Fruit fly (Drosophila melanogaster) whole organism, embryonic: ENCODE measurements around the gene CG6012.

Experiments used
- Adf1 ChIP-seq: fragments of 200-800 bp; sonication (Bioruptor generic); IDR thresholded peaks from 2 replicates; pipeline ENCODE4 v1.3.6; 2022; ENCODE audit warnings: missing biosample characterization, missing genetic modification characterization
- C15 ChIP-seq: fragments of 200-800 bp; sonication (Bioruptor generic); IDR thresholded peaks from 3 replicates; pipeline ENCODE4 v1.3.6; 2022; ENCODE audit warnings: missing biosample characterization, missing genetic modification characterization
- CG10147 ChIP-seq: fragments of 200-800 bp; sonication (Bioruptor generic); optimal IDR thresholded peaks from 2 replicates; lab custom pipeline; 2019; ENCODE audit warnings: missing biosample characterization, mild to moderate bottlenecking, missing genetic modification characterization, moderate library complexity
- CG11456 ChIP-seq: fragments of 200-800 bp; sonication (Bioruptor generic); IDR thresholded peaks from 3 replicates; pipeline ENCODE4 v1.3.6; 2022; ENCODE audit warnings: missing biosample characterization, missing genetic modification characterization
- CG14667 ChIP-seq: fragments of 200-800 bp; sonication (Bioruptor generic); IDR thresholded peaks from 2 replicates; pipeline ENCODE4 v1.3.6; 2022; ENCODE audit warnings: missing biosample characterization, missing genetic modification characterization
- CG2129 ChIP-seq: fragments of 200-800 bp; sonication (Bioruptor generic); IDR thresholded peaks from 2 replicates; pipeline ENCODE4 v1.3.6; 2022; ENCODE audit warnings: missing biosample characterization, missing genetic modification characterization; ENCODE audit not compliant: partially characterized antibody
- CG30020 ChIP-seq: fragments of 200-800 bp; optimal IDR thresholded peaks from 2 replicates; lab custom pipeline; 2019; ENCODE audit warnings: missing biosample characterization, mild to moderate bottlenecking, missing genetic modification characterization, moderate library complexity
- CG3065 ChIP-seq: fragments of 200-800 bp; sonication (Bioruptor generic); optimal IDR thresholded peaks from 2 replicates; lab custom pipeline; 2016; ENCODE audit warnings: missing biosample characterization, missing genetic modification characterization
- CG3847 ChIP-seq: fragments of 200-800 bp; sonication (Bioruptor generic); IDR thresholded peaks from 2 replicates; pipeline ENCODE4 v1.3.6; 2022; ENCODE audit warnings: missing biosample characterization, missing genetic modification characterization
- CG4854 ChIP-seq: fragments of 200-800 bp; sonication (Bioruptor generic); optimal IDR thresholded peaks from 2 replicates; lab custom pipeline; 2016; ENCODE audit warnings: missing biosample characterization, missing genetic modification characterization, inconsistent platforms
- CG6175 ChIP-seq: fragments of 200-800 bp; sonication (Bioruptor generic); IDR thresholded peaks from 3 replicates; pipeline ENCODE4 v1.3.6; 2022; ENCODE audit warnings: missing biosample characterization, missing genetic modification characterization
- Dll ChIP-seq: fragments of 200-800 bp; sonication (Bioruptor generic); IDR thresholded peaks from 4 replicates; pipeline ENCODE4 v1.3.6; 2022; ENCODE audit warnings: missing biosample characterization, missing genetic modification characterization; ENCODE audit not compliant: partially characterized antibody
- Dref ChIP-seq: fragments of 200-800 bp; sonication (Bioruptor generic); IDR thresholded peaks from 2 replicates; pipeline ENCODE4 v1.3.6; 2022; ENCODE audit warnings: missing biosample characterization, missing genetic modification characterization
- E2f1 ChIP-seq: fragments of 200-800 bp; sonication (Bioruptor generic); IDR thresholded peaks from 2 replicates; pipeline ENCODE4 v1.3.6; 2022; ENCODE audit warnings: missing biosample characterization, missing genetic modification characterization
- E2f2 ChIP-seq: fragments of 200-800 bp; sonication (Bioruptor generic); IDR thresholded peaks from 2 replicates; pipeline ENCODE4 v1.3.6; 2022; ENCODE audit warnings: missing biosample characterization, missing genetic modification characterization
- HLH54F ChIP-seq: fragments of 200-800 bp; sonication (Bioruptor generic); optimal IDR thresholded peaks from 3 replicates; lab custom pipeline; 2016; ENCODE audit warnings: missing biosample characterization, missing genetic modification characterization
- Hr3 ChIP-seq: fragments of 200-800 bp; sonication (Bioruptor generic); optimal IDR thresholded peaks from 3 replicates; lab custom pipeline; 2016; ENCODE audit warnings: missing biosample characterization, missing genetic modification characterization
- Hr39 ChIP-seq: fragments of >200 bp; optimal IDR thresholded peaks from 2 replicates; lab custom pipeline; 2017
- Hr78 ChIP-seq, 2 experiments: fragments of 200-800 bp in 1 of 2; fragments of >200 bp in 1 of 2; sonication (Bioruptor generic) in 1 of 2; optimal IDR thresholded peaks; 2 replicates each; lab custom pipeline; 2017 to 2019; ENCODE audit warnings: missing biosample characterization in 2 of 2, missing genetic modification characterization in 2 of 2, mild to moderate bottlenecking in 1 of 2, moderate library complexity in 1 of 2
- Lpt ChIP-seq: fragments of >200 bp; optimal IDR thresholded peaks from 2 replicates; lab custom pipeline; 2018; ENCODE audit warnings: missing biosample characterization, missing genetic modification characterization
- NC2α ChIP-seq: fragments of 200-800 bp; sonication (Bioruptor generic); optimal IDR thresholded peaks from 2 replicates; lab custom pipeline; 2016; ENCODE audit warnings: missing biosample characterization, missing genetic modification characterization
- Pdp1 ChIP-seq, 2 experiments: fragments of 200-800 bp; sonication (Bioruptor generic); optimal IDR thresholded peaks; 3 replicates each; lab custom pipeline; 2016; ENCODE audit warnings: missing biosample characterization in 2 of 2, missing genetic modification characterization in 2 of 2, mild to moderate bottlenecking in 1 of 2, moderate library complexity in 1 of 2
- Poxn ChIP-seq: fragments of 200-800 bp; sonication (Bioruptor generic); IDR thresholded peaks from 2 replicates; pipeline ENCODE4 v1.3.6; 2022; ENCODE audit warnings: missing biosample characterization, missing genetic modification characterization
- Rfx ChIP-seq: fragments of 200-800 bp; sonication (Bioruptor generic); IDR thresholded peaks from 2 replicates; pipeline ENCODE4 v1.3.6; 2022; ENCODE audit warnings: missing biosample characterization, missing genetic modification characterization
- Sin3A ChIP-seq: fragments of >200 bp; optimal IDR thresholded peaks from 2 replicates; lab custom pipeline; 2018
- Xrp1 ChIP-seq: fragments of 200-800 bp; sonication (Bioruptor generic); IDR thresholded peaks from 2 replicates; pipeline ENCODE4 v1.3.6; 2022; ENCODE audit warnings: missing biosample characterization, missing genetic modification characterization
- ab ChIP-seq: fragments of 200-800 bp; sonication (Bioruptor generic); optimal IDR thresholded peaks from 2 replicates; lab custom pipeline; 2016; ENCODE audit warnings: missing biosample characterization, missing genetic modification characterization
- abd-A ChIP-seq: fragments of 200-800 bp; sonication (Bioruptor generic); optimal IDR thresholded peaks from 3 replicates; lab custom pipeline; 2019; ENCODE audit warnings: missing biosample characterization, mild to moderate bottlenecking, missing genetic modification characterization, moderate library complexity
- aop ChIP-seq: fragments of 200-800 bp; sonication (Bioruptor generic); IDR thresholded peaks from 2 replicates; pipeline ENCODE4 v1.3.6; 2022; ENCODE audit warnings: missing biosample characterization, missing genetic modification characterization
- ase ChIP-seq: fragments of 200-800 bp; sonication (Bioruptor generic); IDR thresholded peaks from 3 replicates; pipeline ENCODE4 v1.3.6; 2022; ENCODE audit warnings: missing biosample characterization, missing genetic modification characterization
- cas ChIP-seq: fragments of 200-800 bp; sonication (Bioruptor generic); IDR thresholded peaks from 2 replicates; pipeline ENCODE4 v1.3.6; 2022; ENCODE audit warnings: missing biosample characterization, missing genetic modification characterization
- danr ChIP-seq: fragments of 200-800 bp; sonication (Bioruptor generic); IDR thresholded peaks from 2 replicates; pipeline ENCODE4 v1.3.6; 2022; ENCODE audit warnings: missing biosample characterization, missing genetic modification characterization
- emc ChIP-seq: fragments of 200-800 bp; sonication (Bioruptor generic); optimal IDR thresholded peaks from 2 replicates; lab custom pipeline; 2016; ENCODE audit warnings: missing biosample characterization, missing genetic modification characterization
- fd102C ChIP-seq: fragments of 200-800 bp; sonication (Bioruptor generic); optimal IDR thresholded peaks from 2 replicates; lab custom pipeline; 2018; ENCODE audit warnings: missing biosample characterization, mild to moderate bottlenecking, missing genetic modification characterization, moderate library complexity
- gfzf ChIP-seq: fragments of 200-800 bp; sonication (Bioruptor generic); optimal IDR thresholded peaks from 2 replicates; lab custom pipeline; 2016; ENCODE audit warnings: missing biosample characterization, mild to moderate bottlenecking, missing genetic modification characterization, moderate library complexity
- hkb ChIP-seq, 2 experiments: fragments of 200-800 bp in 1 of 2; fragments of >200 bp in 1 of 2; sonication (Bioruptor generic) in 1 of 2; IDR thresholded peaks in 1 of 2; optimal IDR thresholded peaks in 1 of 2; 2 replicates each; pipeline versions ENCODE4 v1.3.6 to Lab custom; 2017 to 2022; ENCODE audit warnings: missing biosample characterization in 1 of 2, missing genetic modification characterization in 1 of 2
- kni ChIP-seq: fragments of 200-800 bp; sonication (Bioruptor generic); optimal IDR thresholded peaks from 3 replicates; lab custom pipeline; 2017; ENCODE audit warnings: mild to moderate bottlenecking, missing biosample characterization, missing genetic modification reagents, missing genetic modification characterization
- pan ChIP-seq, 4 experiments: fragments of >200 bp in 3 of 4; fragments of 200-800 bp in 1 of 4; sonication (Bioruptor generic) in 1 of 4; optimal IDR thresholded peaks in 3 of 4; IDR thresholded peaks in 1 of 4; 2 replicates each; pipeline versions ENCODE4 v1.3.6 to Lab custom; 2017 to 2022; ENCODE audit warnings: missing biosample characterization in 2 of 4, missing genetic modification characterization in 2 of 4, mixed read lengths in 1 of 4
- peb ChIP-seq: fragments of 200-800 bp; sonication (Bioruptor generic); IDR thresholded peaks from 2 replicates; pipeline ENCODE4 v1.3.6; 2022; ENCODE audit warnings: missing biosample characterization, missing genetic modification characterization
- pros ChIP-seq: fragments of 200-800 bp; sonication (Bioruptor generic); optimal IDR thresholded peaks from 3 replicates; lab custom pipeline; 2019; ENCODE audit warnings: missing biosample characterization, mild to moderate bottlenecking, missing genetic modification characterization, moderate library complexity
- sd ChIP-seq: fragments of 200-800 bp; sonication (Bioruptor generic); optimal IDR thresholded peaks from 3 replicates; lab custom pipeline; 2018; ENCODE audit warnings: missing biosample characterization, mild to moderate bottlenecking, missing genetic modification characterization, moderate library complexity
- shn ChIP-seq: fragments of 200-800 bp; sonication (Bioruptor generic); optimal IDR thresholded peaks from 3 replicates; lab custom pipeline; 2016; ENCODE audit warnings: missing biosample characterization, missing genetic modification characterization
- sim ChIP-seq: fragments of 200-800 bp; sonication (Bioruptor generic); IDR thresholded peaks from 2 replicates; pipeline ENCODE4 v1.3.6; 2022; ENCODE audit warnings: missing biosample characterization, missing genetic modification characterization
- sima ChIP-seq: fragments of 200-800 bp; sonication (Bioruptor generic); optimal IDR thresholded peaks from 2 replicates; lab custom pipeline; 2016; ENCODE audit warnings: missing biosample characterization, missing genetic modification characterization
- slp2 ChIP-seq: fragments of 200-800 bp; sonication (Bioruptor generic); optimal IDR thresholded peaks from 2 replicates; lab custom pipeline; 2016; ENCODE audit warnings: missing biosample characterization, missing genetic modification characterization
- sob ChIP-seq: fragments of 200-800 bp; sonication (Bioruptor generic); IDR thresholded peaks from 2 replicates; pipeline ENCODE4 v1.3.6; 2022; ENCODE audit warnings: missing biosample characterization, missing genetic modification characterization
- sr ChIP-seq: fragments of 200-800 bp; sonication (Bioruptor generic); IDR thresholded peaks from 3 replicates; pipeline ENCODE4 v1.3.6; 2022; ENCODE audit warnings: missing biosample characterization, missing genetic modification characterization
- stwl ChIP-seq: fragments of 200-800 bp; sonication (Bioruptor generic); optimal IDR thresholded peaks from 3 replicates; lab custom pipeline; 2018; ENCODE audit warnings: missing biosample characterization, mild to moderate bottlenecking, missing genetic modification characterization, moderate library complexity
- tin ChIP-seq: fragments of 200-800 bp; sonication (Bioruptor generic); optimal IDR thresholded peaks from 3 replicates; lab custom pipeline; 2016; ENCODE audit warnings: missing biosample characterization, missing genetic modification characterization
- trh ChIP-seq: fragments of 200-800 bp; sonication (Bioruptor generic); optimal IDR thresholded peaks from 2 replicates; lab custom pipeline; 2016; ENCODE audit warnings: missing biosample characterization, missing genetic modification characterization
- zen2 ChIP-seq: fragments of 200-800 bp; sonication (Bioruptor generic); IDR thresholded peaks from 3 replicates; pipeline ENCODE4 v1.3.6; 2022; ENCODE audit warnings: missing biosample characterization, missing genetic modification characterization; ENCODE audit not compliant: partially characterized antibody

Gene CG6012

DNA sequence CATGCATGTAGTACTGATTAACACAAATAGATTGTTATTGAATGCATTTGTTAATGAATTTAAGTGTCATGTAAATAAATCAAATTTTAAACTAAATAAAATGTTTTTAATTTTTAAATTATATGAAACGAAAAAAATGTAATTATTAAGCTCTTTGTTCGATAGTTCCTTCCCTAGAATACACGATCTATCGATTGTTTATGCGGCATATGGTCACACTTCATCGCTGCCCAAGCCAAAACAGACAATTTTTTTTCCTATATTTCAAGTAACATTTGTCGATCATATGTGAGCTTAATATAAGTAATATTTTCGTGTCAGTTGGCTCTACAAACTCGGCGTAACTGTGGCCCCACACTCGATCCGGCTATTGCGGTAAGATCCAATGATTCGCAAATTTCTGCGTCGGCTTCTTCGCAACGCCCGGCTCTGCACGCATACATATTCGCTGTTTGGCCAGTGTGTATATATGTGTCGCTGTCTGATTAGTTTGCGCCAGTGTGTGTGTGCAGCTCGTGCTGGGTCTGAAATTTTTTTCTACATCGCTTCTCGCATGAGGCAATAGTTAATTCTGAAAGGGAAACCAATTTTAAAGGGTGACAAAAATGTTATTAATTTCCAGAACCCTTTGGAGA, 34.3 kb downstream of the CG6012 start, which contains the start of gene AspRS-m (continued):
- TF ChIP-seq gfzf (GFP tag; lab: Kevin White, UChicago) = peak; percentile 37
- peak; percentile 39 for TF ChIP-seq tin
- TF ChIP-seq NC2α (GFP tag; lab: Kevin White, UChicago) = no peak
- no peak for TF ChIP-seq hkb (optimal IDR thresholded peaks at IDR 0.05; lab: Kevin White, UChicago)
- no peak for TF ChIP-seq hkb (GFP tag; IDR thresholded peaks at IDR 0.05; lab: Robert Waterston, UW)
- peak; percentile 58; the same call in 1 of the 2 replicates for TF ChIP-seq Rfx
- no peak for TF ChIP-seq shn
- no peak for TF ChIP-seq HLH54F (GFP tag; lab: Kevin White, UChicago)
- peak; percentile 11 for TF ChIP-seq CG30020 (tag; lab: Kevin White, UChicago)
- TF ChIP-seq Adf1 (GFP tag; lab: Robert Waterston, UW) = peak; percentile 40
- no peak for TF ChIP-seq C15
- no peak for TF ChIP-seq sim (GFP tag; lab: Robert Waterston, UW)
- peak; percentile 35 for TF ChIP-seq Hr3
- TF ChIP-seq ab (GFP tag; lab: Kevin White, UChicago) = no peak
- TF ChIP-seq CG3065 (GFP tag; lab: Kevin White, UChicago) = no peak
- no peak for TF ChIP-seq sima (GFP tag; lab: Kevin White, UChicago)
- peak; percentile 77 for TF ChIP-seq CG2129 (GFP tag; lab: Robert Waterston, UW)
- TF ChIP-seq CG10147 (GFP tag; lab: Kevin White, UChicago) = no peak
- no peak for TF ChIP-seq Xrp1 (GFP tag; lab: Robert Waterston, UW)
- no peak for TF ChIP-seq CG4854 (GFP tag; lab: Kevin White, UChicago)
- TF ChIP-seq Dref = peak; percentile 72
- no peak for TF ChIP-seq slp2 (GFP tag; lab: Kevin White, UChicago)
- TF ChIP-seq Dll (GFP tag; lab: Robert Waterston, UW) = peak; percentile 89
- TF ChIP-seq sob (GFP tag; lab: Robert Waterston, UW) = peak; percentile 38; the same call in 1 of the 2 replicates
- TF ChIP-seq pan (optimal IDR thresholded peaks at IDR 0.05; lab: Kevin White, UChicago) = no peak
- TF ChIP-seq pan (GFP tag; optimal IDR thresholded peaks at IDR 0.05 in 1 of 2, IDR thresholded peaks at IDR 0.05 in 1 of 2) = no peak
- no peak for TF ChIP-seq abd-A (tag; lab: Kevin White, UChicago)
- TF ChIP-seq fd102C = no peak
- TF ChIP-seq Hr78 (GFP tag; optimal IDR thresholded peaks at IDR 0.05; lab: Kevin White, UChicago) = no peak
- peak; percentile 66 for TF ChIP-seq stwl
- TF ChIP-seq Pdp1 (GFP tag; optimal IDR thresholded peaks at IDR 0.05; lab: Kevin White, UChicago) = peak in 1 of 2 experiments; percentile 25
- TF ChIP-seq aop (GFP tag; lab: Robert Waterston, UW) = no peak
- peak; percentile 43; the same call in 1 of the 2 replicates for TF ChIP-seq E2f2
- TF ChIP-seq trh (GFP tag; lab: Kevin White, UChicago) = no peak
- no peak for TF ChIP-seq Hr39
- TF ChIP-seq E2f1 (GFP tag; lab: Robert Waterston, UW) = no peak
- no peak for TF ChIP-seq danr
- no peak for TF ChIP-seq peb (GFP tag; lab: Robert Waterston, UW)
- TF ChIP-seq kni (GFP tag; lab: Kevin White, UChicago) = no peak
- no peak for TF ChIP-seq cas (GFP tag; lab: Robert Waterston, UW)
- no peak for TF ChIP-seq sr (GFP tag; lab: Robert Waterston, UW)
- no peak for TF ChIP-seq Lpt (GFP tag; lab: Kevin White, UChicago)
- TF ChIP-seq pros (GFP tag; lab: Kevin White, UChicago) = no peak
- TF ChIP-seq CG14667 (GFP tag; lab: Robert Waterston, UW) = no peak
- TF ChIP-seq Sin3A (lab: Kevin White, UChicago) = peak; percentile 45
- no peak for TF ChIP-seq Poxn (GFP tag; lab: Robert Waterston, UW)
- TF ChIP-seq sd (tag; lab: Kevin White, UChicago) = peak; percentile 33
- no peak for TF ChIP-seq ase (GFP tag; lab: Robert Waterston, UW)
- no peak for TF ChIP-seq CG6175 (GFP tag; lab: Robert Waterston, UW)
- peak; percentile 55 for TF ChIP-seq CG3847 (GFP tag; lab: Robert Waterston, UW)
- no peak for TF ChIP-seq emc (GFP tag; lab: Kevin White, UChicago)
- TF ChIP-seq CG11456 (GFP tag; lab: Robert Waterston, UW) = no peak
- TF ChIP-seq zen2 = peak; percentile 27; the same call in 1 of the 3 replicates
